Worm (Caenorhabditis elegans) whole organism, L1 larva: ENCODE results near the gene spv-1.

Experiments
- aha-1 ChIP-seq: fragments of 150-350 bp; optimal IDR thresholded peaks from 2 replicates; lab custom pipeline; 2014; ENCODE audit warnings: missing biosample characterization, missing genetic modification characterization
- dpl-1 ChIP-seq, 3 experiments: fragments of 150-350 bp in 2 of 3; sonication (generic microtip) in 1 of 3; optimal IDR thresholded peaks; 2 replicates each; lab custom pipeline; 2014 to 2017; ENCODE audit warnings: missing biosample characterization in 3 of 3, missing genetic modification characterization in 3 of 3, missing genetic modification reagents in 3 of 3
- dsc-1 ChIP-seq: sonication (generic microtip); optimal IDR thresholded peaks from 2 replicates; lab custom pipeline; 2016; ENCODE audit warnings: mild to moderate bottlenecking, missing genetic modification characterization, missing compliant biosample characterization
- efl-1 ChIP-seq, 4 experiments: fragments of 150-350 bp; optimal IDR thresholded peaks in 3 of 4; peaks in 1 of 4; 1 replicate in 1 of 4; 2 replicates in 3 of 4; lab custom pipeline; 2014; ENCODE audit warnings: missing biosample characterization in 2 of 4, missing genetic modification characterization in 2 of 4, missing genetic modification reagents in 2 of 4
- efl-3 ChIP-seq: fragments of 200-800 bp; sonication (Bioruptor generic); optimal IDR thresholded peaks from 2 replicates; lab custom pipeline; 2018; ENCODE audit warnings: mild to moderate bottlenecking, missing genetic modification characterization, missing compliant biosample characterization
- egl-27 ChIP-seq, 2 experiments: fragments of 150-350 bp in 1 of 2; sonication (generic microtip); optimal IDR thresholded peaks; 3 replicates each; lab custom pipeline; 2017 to 2018; ENCODE audit warnings: missing biosample characterization in 2 of 2, missing genetic modification characterization in 2 of 2, missing genetic modification reagents in 2 of 2
- elt-2 ChIP-seq: sonication (generic microtip); optimal IDR thresholded peaks from 2 replicates; lab custom pipeline; 2016; ENCODE audit warnings: missing genetic modification characterization, mild to moderate bottlenecking, inconsistent platforms, missing compliant biosample characterization, missing genetic modification reagents
- elt-3 ChIP-seq, 6 experiments: fragments of 150-350 bp in 1 of 6; sonication (generic microtip); optimal IDR thresholded peaks; 2 replicates each; lab custom pipeline; 2017 to 2018; ENCODE audit warnings: missing biosample characterization in 6 of 6, missing genetic modification characterization in 6 of 6, inconsistent platforms in 1 of 6
- ets-5 ChIP-seq: fragments of 200-800 bp; sonication (Bioruptor generic); IDR thresholded peaks from 2 replicates; pipeline ENCODE4 v1.3.6; 2022; ENCODE audit warnings: missing genetic modification characterization, missing compliant biosample characterization
- fkh-10 ChIP-seq: sonication (generic microtip); optimal IDR thresholded peaks from 2 replicates; lab custom pipeline; 2017; ENCODE audit warnings: missing biosample characterization, missing genetic modification reagents, missing genetic modification characterization
- fkh-8 ChIP-seq: sonication (generic microtip); optimal IDR thresholded peaks from 2 replicates; lab custom pipeline; 2016; ENCODE audit warnings: mild to moderate bottlenecking, missing genetic modification characterization, missing compliant biosample characterization
- hlh-17 ChIP-seq: fragments of 200-800 bp; sonication (Bioruptor generic); optimal IDR thresholded peaks from 2 replicates; lab custom pipeline; 2018; ENCODE audit warnings: missing genetic modification characterization, mild to moderate bottlenecking, missing compliant biosample characterization, moderate library complexity, borderline replicate concordance
- isw-1 ChIP-seq: fragments of 200-800 bp; sonication (Bioruptor generic); IDR thresholded peaks from 2 replicates; pipeline ENCODE4 v1.3.6; 2022; ENCODE audit warnings: missing genetic modification characterization, missing compliant biosample characterization
- lin-14 ChIP-seq: fragments of 200-800 bp; sonication (Bioruptor generic); optimal IDR thresholded peaks from 2 replicates; lab custom pipeline; 2018; ENCODE audit warnings: mild to moderate bottlenecking, missing genetic modification characterization, moderate library complexity, missing compliant biosample characterization
- lin-15B ChIP-seq: fragments of 150-350 bp; sonication (generic microtip); optimal IDR thresholded peaks from 3 replicates; lab custom pipeline; 2014; ENCODE audit warnings: missing biosample characterization, missing genetic modification characterization
- lin-35 ChIP-seq, 2 experiments: fragments of 150-350 bp; optimal IDR thresholded peaks; 2 replicates each; lab custom pipeline; 2014; ENCODE audit warnings: missing biosample characterization in 2 of 2, missing genetic modification characterization in 2 of 2, missing genetic modification reagents in 2 of 2
- lsy-2 ChIP-seq, 2 experiments: fragments of 150-350 bp; optimal IDR thresholded peaks; 2 replicates each; lab custom pipeline; 2014; ENCODE audit warnings: missing biosample characterization in 2 of 2, missing genetic modification characterization in 2 of 2
- mdl-1 ChIP-seq, 2 experiments: fragments of 150-350 bp; optimal IDR thresholded peaks; 2 replicates each; lab custom pipeline; 2014 to 2017; ENCODE audit warnings: missing biosample characterization in 2 of 2, missing genetic modification characterization in 2 of 2, inconsistent platforms in 1 of 2
- mep-1 ChIP-seq: fragments of 150-350 bp; optimal IDR thresholded peaks from 2 replicates; lab custom pipeline; 2014; ENCODE audit warnings: missing biosample characterization, missing genetic modification characterization
- nhr-19 ChIP-seq: fragments of 200-800 bp; sonication (Bioruptor generic); conservative IDR thresholded peaks from 2 replicates; pipeline ENCODE4 v1.3.6; 2022; ENCODE audit warnings: missing genetic modification characterization, missing compliant biosample characterization
- nhr-20 ChIP-seq: sonication (generic microtip); optimal IDR thresholded peaks from 2 replicates; lab custom pipeline; 2016; ENCODE audit warnings: mild to moderate bottlenecking, missing genetic modification characterization, missing compliant biosample characterization
- nhr-47 ChIP-seq: sonication (generic microtip); optimal IDR thresholded peaks from 2 replicates; lab custom pipeline; 2016; ENCODE audit warnings: mild to moderate bottlenecking, missing genetic modification characterization, moderate library complexity, missing compliant biosample characterization
- nhr-71 ChIP-seq: sonication (generic microtip); optimal IDR thresholded peaks from 2 replicates; lab custom pipeline; 2016; ENCODE audit warnings: mild to moderate bottlenecking, missing genetic modification characterization, moderate library complexity, missing compliant biosample characterization
- nhr-76 ChIP-seq: sonication (generic microtip); optimal IDR thresholded peaks from 2 replicates; lab custom pipeline; 2017; ENCODE audit warnings: missing biosample characterization, missing genetic modification characterization
- nhr-77 ChIP-seq: fragments of 150-350 bp; optimal IDR thresholded peaks from 2 replicates; lab custom pipeline; 2014; ENCODE audit warnings: missing biosample characterization, missing genetic modification characterization
- nhr-90 ChIP-seq: sonication (generic microtip); optimal IDR thresholded peaks from 2 replicates; lab custom pipeline; 2016; ENCODE audit warnings: mild to moderate bottlenecking, missing genetic modification characterization, missing compliant biosample characterization; ENCODE audit not compliant: poor library complexity
- pag-3 ChIP-seq: sonication (generic microtip); optimal IDR thresholded peaks from 2 replicates; lab custom pipeline; 2017; ENCODE audit warnings: missing genetic modification characterization, mild to moderate bottlenecking, missing compliant biosample characterization, antibody characterized with exemption, borderline replicate concordance; ENCODE audit not compliant: insufficient read depth
- sox-4 ChIP-seq: sonication (generic microtip); optimal IDR thresholded peaks from 2 replicates; lab custom pipeline; 2016; ENCODE audit warnings: missing genetic modification characterization, missing compliant biosample characterization
- unc-130 ChIP-seq: fragments of 150-350 bp; optimal IDR thresholded peaks from 2 replicates; lab custom pipeline; 2017; ENCODE audit warnings: missing biosample characterization, missing genetic modification characterization, inconsistent platforms
- unc-86 ChIP-seq: sonication (generic microtip); optimal IDR thresholded peaks from 2 replicates; lab custom pipeline; 2016; ENCODE audit warnings: missing genetic modification characterization, missing compliant biosample characterization
- xbp-1 ChIP-seq: sonication (generic microtip); optimal IDR thresholded peaks from 2 replicates; lab custom pipeline; 2016; ENCODE audit warnings: missing genetic modification characterization, missing compliant biosample characterization
- ztf-4 ChIP-seq: fragments of 150-350 bp; optimal IDR thresholded peaks from 2 replicates; lab custom pipeline; 2014; ENCODE audit warnings: missing biosample characterization, missing genetic modification characterization

spv-1 gene

DNA sequence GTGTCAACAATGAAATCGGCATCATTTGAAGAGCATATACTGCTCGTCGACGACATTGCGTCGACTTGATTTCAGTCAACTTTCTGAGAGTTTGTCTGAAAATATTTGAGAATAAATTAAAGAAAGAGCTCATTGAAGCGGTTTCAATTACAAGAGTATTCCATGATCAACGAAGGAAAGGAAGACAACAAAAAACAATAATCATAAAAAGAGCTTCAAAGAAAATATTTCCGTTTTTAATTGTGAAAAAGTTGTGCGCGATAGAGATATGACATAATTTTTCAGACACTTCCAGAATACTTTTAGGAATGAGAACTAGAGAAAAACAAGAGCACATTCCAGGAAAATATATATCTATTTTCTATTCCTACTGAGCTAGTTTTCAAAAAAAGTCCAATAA lies at the start of gene spv-1:
Gene spv-1, minus strand, starts transcription at position 101 of the 400 bp plus-strand sequence.
- TF ChIP-seq efl-1 (optimal IDR thresholded peaks at IDR 0.05; lab: Kevin White, UChicago) (no peak), efl-1 (GFP tag; optimal IDR thresholded peaks at IDR 0.05 in 1 of 2; lab: Kevin White, UChicago) (peak in 1 of 2 experiments; percentile 6), lin-15B (tag; lab: Kevin White, UChicago) (no peak), nhr-77 (tag; lab: Kevin White, UChicago) (no peak)
- TF ChIP-seq, all 84 proteins: peak for 1

DNA sequence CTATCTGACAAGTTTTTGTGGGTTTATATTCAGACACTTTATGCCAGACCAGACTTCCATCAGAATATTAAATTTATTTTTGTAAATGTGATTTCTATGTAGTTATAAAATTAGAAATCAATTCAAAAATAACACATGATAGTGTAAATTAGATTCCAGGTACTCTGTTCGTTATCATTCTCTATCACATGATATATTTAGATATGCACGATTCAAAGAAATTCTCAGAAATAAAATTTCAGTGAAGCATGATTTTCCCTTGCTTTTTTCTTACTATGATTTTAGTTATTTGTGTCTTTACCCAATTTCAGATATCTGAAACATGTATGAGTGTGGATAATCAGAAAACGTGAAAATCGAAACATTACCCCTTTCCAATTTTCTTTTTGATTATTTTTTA lies 49.0 kb upstream of the spv-1 start:
- peak; percentile 10 for TF ChIP-seq fkh-10
- peak; percentile 82 for TF ChIP-seq fkh-8 (tag; lab: Kevin White, UChicago)
- TF ChIP-seq nhr-71 (tag; lab: Kevin White, UChicago), result peak; percentile 75
- peak; percentile 74 for TF ChIP-seq nhr-47 (tag; lab: Kevin White, UChicago)
- peak; percentile 9 for TF ChIP-seq nhr-20 (tag; lab: Kevin White, UChicago)
- no peak for TF ChIP-seq pag-3 (tag; lab: Kevin White, UChicago)
- TF ChIP-seq lin-14 (GFP tag; lab: Kevin White, UChicago), result peak; percentile 7
- no peak for TF ChIP-seq efl-3
- peak; percentile 61 for TF ChIP-seq sox-4
- TF ChIP-seq ztf-4 (tag; lab: Kevin White, UChicago), result peak; percentile 11
- TF ChIP-seq lsy-2 (tag; optimal IDR thresholded peaks at IDR 0.05; lab: Kevin White, UChicago), result peak in 1 of 2 experiments; percentile 26
- no peak for TF ChIP-seq lin-35 (GFP tag; optimal IDR thresholded peaks at IDR 0.05; lab: Kevin White, UChicago)

DNA sequence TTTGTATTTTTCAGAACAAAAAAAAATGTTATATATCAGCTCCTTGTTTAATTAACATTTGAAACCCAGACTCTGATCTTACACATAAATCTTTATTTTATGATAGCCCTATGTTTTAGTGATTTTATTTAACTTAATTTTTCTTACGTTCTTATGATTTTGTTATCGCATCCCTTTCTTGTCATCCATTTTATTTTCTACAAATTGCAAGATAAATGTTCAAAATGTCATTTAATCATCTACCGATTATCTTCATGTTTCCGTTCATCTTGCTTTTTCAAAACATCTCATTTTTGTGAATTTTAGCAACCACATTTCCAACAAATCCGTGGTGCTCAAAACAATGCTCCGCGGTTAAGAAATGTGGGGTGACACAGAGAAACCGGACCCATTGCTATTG lies 47.8 kb upstream of the spv-1 start, which contains the start of gene DH11.5:
Gene DH11.5, plus strand, starts transcription at position 301 of the 400 bp plus-strand sequence.
- TF ChIP-seq efl-1 (optimal IDR thresholded peaks at IDR 0.05; lab: Kevin White, UChicago) (no peak), efl-1 (GFP tag; optimal IDR thresholded peaks at IDR 0.05 in 1 of 2; lab: Kevin White, UChicago) (no peak), nhr-19 (GFP tag; lab: Robert Waterston, UW) (no peak), xbp-1 (tag; lab: Kevin White, UChicago) (no peak), egl-27 (tag; optimal IDR thresholded peaks at IDR 0.05; lab: Kevin White, UChicago) (no peak), ets-5 (GFP tag; lab: Robert Waterston, UW) (no peak), aha-1 (tag; lab: Kevin White, UChicago) (no peak), elt-2 (tag; lab: Kevin White, UChicago) (no peak), nhr-76 (no peak), elt-3 (tag; optimal IDR thresholded peaks at IDR 0.05; lab: Kevin White, UChicago) (no peak)

ce11 chrII:7974189-7974823 lies 45.8 kb upstream of the spv-1 start:
- TF ChIP-seq efl-3 (no peak), nhr-71 (tag; lab: Kevin White, UChicago) (peak; percentile 22), isw-1 (no peak), pag-3 (tag; lab: Kevin White, UChicago) (no peak), mep-1 (tag; lab: Kevin White, UChicago) (no peak), efl-1 (optimal IDR thresholded peaks at IDR 0.05; lab: Kevin White, UChicago) (no peak), efl-1 (GFP tag; optimal IDR thresholded peaks at IDR 0.05 in 1 of 2; lab: Kevin White, UChicago) (peak in 1 of 2 experiments; percentile 71), unc-86 (peak; percentile 7), mdl-1 (tag; optimal IDR thresholded peaks at IDR 0.05; lab: Kevin White, UChicago) (no peak), nhr-90 (tag; lab: Kevin White, UChicago) (no peak), lin-14 (GFP tag; lab: Kevin White, UChicago) (peak; percentile 60), dpl-1 (GFP tag; optimal IDR thresholded peaks at IDR 0.05; lab: Kevin White, UChicago) (no peak), hlh-17 (GFP tag; lab: Kevin White, UChicago) (no peak), dsc-1 (no peak), unc-130 (no peak)
- TF ChIP-seq, all 84 proteins: peak for 4
